Fruit fly (Drosophila melanogaster): ENCODE results near the gene CG31668.

CG31668 gene

dm6 chr2L:2199433-2199796, 6.6 kb downstream of the CG31668 start:
- TF ChIP-seq toe (GFP tag; optimal IDR thresholded peaks at IDR 0.05) (no peak), bab1 (GFP tag; optimal IDR thresholded peaks at IDR 0.05) (no peak), CG7045 (GFP tag; optimal IDR thresholded peaks at IDR 0.05) (no peak), ovo (GFP tag; optimal IDR thresholded peaks at IDR 0.05) (no peak), tj (GFP tag; optimal IDR thresholded peaks at IDR 0.05) (no peak), Mnt (GFP tag; optimal IDR thresholded peaks at IDR 0.05) (no peak), Hr96 (GFP tag; optimal IDR thresholded peaks at IDR 0.05) (no peak), cnc (optimal IDR thresholded peaks at IDR 0.05) (no peak), CG1620 (GFP tag; optimal IDR thresholded peaks at IDR 0.05) (no peak)

- TF ChIP-seq CG14711 (tag; optimal IDR thresholded peaks at IDR 0.05) (peak; percentile 66), Clk (GFP tag; optimal IDR thresholded peaks at IDR 0.05) (no peak), Crg-1 (GFP tag; optimal IDR thresholded peaks at IDR 0.05) (peak; percentile 6), CG7045 (GFP tag; optimal IDR thresholded peaks at IDR 0.05) (peak; percentile 13), cnc (optimal IDR thresholded peaks at IDR 0.05) (no peak), Hr96 (GFP tag; optimal IDR thresholded peaks at IDR 0.05) (peak; percentile 47), CG11617 (GFP tag; optimal IDR thresholded peaks at IDR 0.05) (peak; percentile 26), ovo (GFP tag; optimal IDR thresholded peaks at IDR 0.05) (peak; percentile 55), CG1620 (GFP tag; optimal IDR thresholded peaks at IDR 0.05) (peak; percentile 36), CG5204 (GFP tag; optimal IDR thresholded peaks at IDR 0.05) (peak; percentile 20), CG33017 (tag; optimal IDR thresholded peaks at IDR 0.05) (peak; percentile 52), bab1 (GFP tag; optimal IDR thresholded peaks at IDR 0.05) (no peak), CG7101 (tag; optimal IDR thresholded peaks at IDR 0.05) (peak; percentile 47), CG12768 (GFP tag; optimal IDR thresholded peaks at IDR 0.05) (peak; percentile 16), Mnt (GFP tag; optimal IDR thresholded peaks at IDR 0.05) (peak; percentile 92), pad (GFP tag; optimal IDR thresholded peaks at IDR 0.05) (peak; percentile 99), kay (GFP tag; ENCODE audit: borderline replicate concordance) (peak; percentile 84), toe (GFP tag; optimal IDR thresholded peaks at IDR 0.05) (peak; percentile 49), tj (GFP tag; optimal IDR thresholded peaks at IDR 0.05) (peak; percentile 67), cic (GFP tag; optimal IDR thresholded peaks at IDR 0.05) (peak; percentile 93)
Measured at dm6 chr2L:2198613-2199432, 7.1 kb downstream of the CG31668 start.

DNA sequence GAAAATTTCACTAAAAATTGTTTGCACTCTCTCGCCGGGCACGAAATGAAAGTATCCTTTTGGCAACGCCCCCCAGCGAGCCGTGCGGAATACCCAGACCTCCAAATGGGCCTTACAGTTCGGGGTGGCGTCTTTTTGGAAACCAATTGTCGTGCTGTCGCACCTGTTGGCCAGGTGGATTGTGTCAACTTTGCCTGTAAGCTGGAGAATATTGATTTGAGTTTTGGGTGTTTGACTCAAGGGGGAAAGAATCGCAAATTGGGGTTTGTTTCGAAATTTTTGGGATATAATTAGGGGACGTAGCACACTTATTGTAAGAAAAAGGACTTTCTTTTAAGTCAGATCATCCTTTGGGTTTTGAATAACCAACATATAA, 7.9 kb downstream of the CG31668 start:
- TF ChIP-seq CG5204 (GFP tag; optimal IDR thresholded peaks at IDR 0.05): no peak
- TF ChIP-seq CG14711 (tag; optimal IDR thresholded peaks at IDR 0.05): no peak
- TF ChIP-seq cnc (optimal IDR thresholded peaks at IDR 0.05): no peak
- no peak for TF ChIP-seq cic (GFP tag; optimal IDR thresholded peaks at IDR 0.05)
- no peak for TF ChIP-seq ovo (GFP tag; optimal IDR thresholded peaks at IDR 0.05)
- TF ChIP-seq CG33017 (tag; optimal IDR thresholded peaks at IDR 0.05): no peak
- no peak for TF ChIP-seq Crg-1 (GFP tag; optimal IDR thresholded peaks at IDR 0.05)
- no peak for TF ChIP-seq CG7045 (GFP tag; optimal IDR thresholded peaks at IDR 0.05)
- TF ChIP-seq Mnt (GFP tag; optimal IDR thresholded peaks at IDR 0.05): no peak

dm6 chr2L:2197475-2198118, 8.4 kb downstream of the CG31668 start, which contains the start of gene COX7AL2:
Gene COX7AL2, minus strand, starts transcription at chr2L:2197912.
- TF ChIP-seq Clk (GFP tag; optimal IDR thresholded peaks at IDR 0.05): no peak
- TF ChIP-seq CG11617 (GFP tag; optimal IDR thresholded peaks at IDR 0.05): no peak
- no peak for TF ChIP-seq CG1620 (GFP tag; optimal IDR thresholded peaks at IDR 0.05)
- TF ChIP-seq cnc (optimal IDR thresholded peaks at IDR 0.05): peak; percentile 25 to 34
- no peak for TF ChIP-seq toe (GFP tag; optimal IDR thresholded peaks at IDR 0.05)
- TF ChIP-seq CG7101 (tag; optimal IDR thresholded peaks at IDR 0.05): no peak
- peak; percentile 90 for TF ChIP-seq kay (GFP tag; ENCODE audit: borderline replicate concordance)
- TF ChIP-seq pad (GFP tag; optimal IDR thresholded peaks at IDR 0.05): no peak
- TF ChIP-seq CG7045 (GFP tag; optimal IDR thresholded peaks at IDR 0.05): no peak
- TF ChIP-seq Hr96 (GFP tag; optimal IDR thresholded peaks at IDR 0.05): no peak
- TF ChIP-seq bab1 (GFP tag; optimal IDR thresholded peaks at IDR 0.05): no peak
- TF ChIP-seq Mnt (GFP tag; optimal IDR thresholded peaks at IDR 0.05): no peak
- no peak for TF ChIP-seq CG33017 (tag; optimal IDR thresholded peaks at IDR 0.05)
- TF ChIP-seq ovo (GFP tag; optimal IDR thresholded peaks at IDR 0.05): no peak
- TF ChIP-seq CG14711 (tag; optimal IDR thresholded peaks at IDR 0.05): no peak
- TF ChIP-seq CG12768 (GFP tag; optimal IDR thresholded peaks at IDR 0.05): peak; percentile 38
- no peak for TF ChIP-seq tj (GFP tag; optimal IDR thresholded peaks at IDR 0.05)
- TF ChIP-seq cic (GFP tag; optimal IDR thresholded peaks at IDR 0.05): peak; percentile 21
- TF ChIP-seq CG5204 (GFP tag; optimal IDR thresholded peaks at IDR 0.05): no peak
- TF ChIP-seq Crg-1 (GFP tag; optimal IDR thresholded peaks at IDR 0.05): no peak

DNA sequence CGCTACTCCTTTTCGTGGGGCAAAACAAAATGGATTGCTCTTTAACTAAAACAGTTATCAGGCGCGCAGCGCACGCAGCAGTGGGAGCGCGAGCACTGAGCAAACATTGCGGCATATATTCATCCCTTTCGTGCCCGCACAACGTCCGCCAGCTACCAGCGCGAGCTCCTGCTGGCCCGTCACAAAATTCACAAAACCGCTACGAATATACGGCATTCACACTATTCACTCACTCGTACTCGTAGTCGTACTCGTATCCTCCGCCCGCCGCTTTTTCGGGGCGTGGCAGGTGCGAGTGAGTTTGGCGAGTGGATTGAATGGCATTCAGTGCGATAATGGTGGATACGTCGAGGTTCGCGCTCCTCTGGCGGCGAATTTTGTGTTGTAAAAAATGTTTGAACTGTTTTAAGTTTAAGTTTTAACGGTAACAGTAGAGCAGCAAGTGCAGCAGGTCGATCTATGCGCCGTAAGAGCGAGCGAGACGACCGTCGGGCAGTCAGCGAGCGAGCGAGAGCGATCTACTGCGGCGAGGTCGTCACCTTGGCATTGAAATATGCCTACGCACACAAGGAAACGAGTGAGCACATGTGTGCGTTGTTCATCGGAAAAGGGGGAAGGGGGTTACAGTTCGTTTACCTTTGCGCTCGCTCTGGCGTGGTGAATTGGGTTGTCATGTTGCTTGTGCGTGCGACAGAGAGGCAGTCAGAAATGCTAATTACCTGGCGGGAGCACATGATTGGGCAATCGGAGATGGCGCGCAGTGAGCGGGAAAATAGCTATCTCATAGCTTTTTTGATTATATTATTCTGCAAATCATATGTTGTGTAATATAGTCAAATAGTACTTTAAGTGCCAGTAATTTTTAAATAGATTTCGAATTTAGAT, 9.1 kb downstream of the CG31668 start:
- peak; percentile 32 for TF ChIP-seq CG14711 (tag; optimal IDR thresholded peaks at IDR 0.05)
- TF ChIP-seq CG1620 (GFP tag; optimal IDR thresholded peaks at IDR 0.05): peak; percentile 17
- peak; percentile 49 for TF ChIP-seq Hr96 (GFP tag; optimal IDR thresholded peaks at IDR 0.05)
- TF ChIP-seq Mnt (GFP tag; optimal IDR thresholded peaks at IDR 0.05): peak; percentile 99
- peak; percentile 44 for TF ChIP-seq toe (GFP tag; optimal IDR thresholded peaks at IDR 0.05)
- TF ChIP-seq cnc (optimal IDR thresholded peaks at IDR 0.05): peak; percentile 28 to 68
- peak; percentile 99 for TF ChIP-seq cic (GFP tag; optimal IDR thresholded peaks at IDR 0.05)
- peak; percentile 45 for TF ChIP-seq CG33017 (tag; optimal IDR thresholded peaks at IDR 0.05)
- TF ChIP-seq Clk (GFP tag; optimal IDR thresholded peaks at IDR 0.05): no peak
- peak; percentile 94 for TF ChIP-seq ovo (GFP tag; optimal IDR thresholded peaks at IDR 0.05)
- no peak for TF ChIP-seq CG7045 (GFP tag; optimal IDR thresholded peaks at IDR 0.05)
- TF ChIP-seq bab1 (GFP tag; optimal IDR thresholded peaks at IDR 0.05): peak; percentile 37
- peak; percentile 67 for TF ChIP-seq kay (GFP tag; ENCODE audit: borderline replicate concordance)
- peak; percentile 44 for TF ChIP-seq CG7101 (tag; optimal IDR thresholded peaks at IDR 0.05)
- TF ChIP-seq Crg-1 (GFP tag; optimal IDR thresholded peaks at IDR 0.05): peak; percentile 44
- peak; percentile 53 for TF ChIP-seq CG11617 (GFP tag; optimal IDR thresholded peaks at IDR 0.05)
- peak; percentile 74 for TF ChIP-seq CG12768 (GFP tag; optimal IDR thresholded peaks at IDR 0.05)
- TF ChIP-seq pad (GFP tag; optimal IDR thresholded peaks at IDR 0.05): peak; percentile 97
- TF ChIP-seq tj (GFP tag; optimal IDR thresholded peaks at IDR 0.05): peak; percentile 98
- TF ChIP-seq CG5204 (GFP tag; optimal IDR thresholded peaks at IDR 0.05): peak; percentile 35
